Worm (Caenorhabditis elegans) whole organism, mixed stage, embryonic: ENCODE data around the gene fbxa-32.
"Not testable (repeated sequence)": the region's sequence is repeated elsewhere in the genome, so short reads cannot be mapped to it uniquely, and the experiment has no call there.

Experiments
- M03D4.4 ChIP-seq: sonication (generic microtip); optimal IDR thresholded peaks from 2 replicates; lab custom pipeline; 2017; ENCODE audit warnings: mild to moderate bottlenecking, missing genetic modification characterization, missing compliant biosample characterization
- bed-3 ChIP-seq: fragments of 200-800 bp; sonication (Bioruptor generic); optimal IDR thresholded peaks from 3 replicates; lab custom pipeline; 2018; ENCODE audit warnings: mild to moderate bottlenecking, missing genetic modification characterization, moderate library complexity, missing compliant biosample characterization
- blmp-1 ChIP-seq: fragments of 150-350 bp; optimal IDR thresholded peaks from 2 replicates; lab custom pipeline; 2014; ENCODE audit warnings: missing biosample characterization, missing genetic modification characterization
- ceh-83 ChIP-seq: fragments of 200-800 bp; sonication (Bioruptor generic); optimal IDR thresholded peaks from 2 replicates; lab custom pipeline; 2018; ENCODE audit warnings: mild to moderate bottlenecking, missing genetic modification characterization, missing compliant biosample characterization
- ces-1 ChIP-seq: fragments of 150-350 bp; optimal IDR thresholded peaks from 2 replicates; lab custom pipeline; 2014; ENCODE audit warnings: missing biosample characterization, missing genetic modification reagents, missing genetic modification characterization
- cnd-1 ChIP-seq: fragments of 200-800 bp; sonication (Bioruptor generic); optimal IDR thresholded peaks from 2 replicates; lab custom pipeline; 2018; ENCODE audit warnings: mild to moderate bottlenecking, missing genetic modification characterization, missing compliant biosample characterization
- elt-1 ChIP-seq: sonication (generic microtip); optimal IDR thresholded peaks from 2 replicates; lab custom pipeline; 2017; ENCODE audit warnings: missing genetic modification characterization, mild to moderate bottlenecking, missing compliant biosample characterization, antibody characterized with exemption, moderate library complexity, borderline replicate concordance; ENCODE audit not compliant: insufficient read depth
- elt-3 ChIP-seq: fragments of 150-350 bp; optimal IDR thresholded peaks from 2 replicates; lab custom pipeline; 2014; ENCODE audit warnings: missing biosample characterization, missing genetic modification characterization
- flh-1 ChIP-seq: fragments of 200-800 bp; sonication (Bioruptor generic); optimal IDR thresholded peaks from 2 replicates; lab custom pipeline; 2018; ENCODE audit warnings: mild to moderate bottlenecking, missing genetic modification characterization, moderate library complexity, missing compliant biosample characterization
- ham-2 ChIP-seq: fragments of 200-800 bp; sonication (Bioruptor generic); optimal IDR thresholded peaks from 2 replicates; lab custom pipeline; 2018; ENCODE audit warnings: mild to moderate bottlenecking, missing genetic modification characterization, missing compliant biosample characterization
- hlh-1 ChIP-seq: fragments of 150-350 bp; optimal IDR thresholded peaks from 2 replicates; lab custom pipeline; 2014; ENCODE audit warnings: missing biosample characterization, missing genetic modification reagents, missing genetic modification characterization
- lin-13 ChIP-seq: fragments of 150-350 bp; optimal IDR thresholded peaks from 2 replicates; lab custom pipeline; 2014; ENCODE audit warnings: missing biosample characterization, missing genetic modification characterization
- lsy-2 ChIP-seq: fragments of 150-350 bp; optimal IDR thresholded peaks from 2 replicates; lab custom pipeline; 2014; ENCODE audit warnings: missing biosample characterization, missing genetic modification characterization
- mab-5 ChIP-seq: fragments of 150-350 bp; optimal IDR thresholded peaks from 2 replicates; lab custom pipeline; 2014; ENCODE audit warnings: missing biosample characterization, missing genetic modification characterization
- mep-1 ChIP-seq: fragments of 150-350 bp; optimal IDR thresholded peaks from 2 replicates; lab custom pipeline; 2017; ENCODE audit warnings: missing biosample characterization, missing genetic modification reagents, missing genetic modification characterization, inconsistent platforms
- nhr-76 ChIP-seq: sonication (generic microtip); optimal IDR thresholded peaks from 2 replicates; lab custom pipeline; 2017; ENCODE audit warnings: missing biosample characterization, missing genetic modification characterization
- sem-2 ChIP-seq: fragments of 200-800 bp; sonication (Bioruptor generic); optimal IDR thresholded peaks from 2 replicates; lab custom pipeline; 2018; ENCODE audit warnings: mild to moderate bottlenecking, missing genetic modification characterization, missing compliant biosample characterization
- sptf-1 ChIP-seq: sonication (generic microtip); optimal IDR thresholded peaks from 2 replicates; lab custom pipeline; 2017; ENCODE audit warnings: mild to moderate bottlenecking, missing genetic modification characterization, moderate library complexity, missing compliant biosample characterization
- tbx-8 ChIP-seq: fragments of 200-800 bp; sonication (Bioruptor generic); optimal IDR thresholded peaks from 2 replicates; lab custom pipeline; 2018; ENCODE audit warnings: mild to moderate bottlenecking, missing genetic modification characterization, moderate library complexity, missing compliant biosample characterization
- unc-120 ChIP-seq: sonication (generic microtip); optimal IDR thresholded peaks from 2 replicates; lab custom pipeline; 2017; ENCODE audit warnings: missing genetic modification characterization, missing compliant biosample characterization; ENCODE audit not compliant: poor library complexity, severe bottlenecking
- unc-39 ChIP-seq: fragments of 150-350 bp; optimal IDR thresholded peaks from 2 replicates; lab custom pipeline; 2014; ENCODE audit warnings: missing biosample characterization, missing genetic modification characterization
- unc-62 ChIP-seq: fragments of 150-350 bp; optimal IDR thresholded peaks from 2 replicates; lab custom pipeline; 2014; ENCODE audit warnings: missing biosample characterization, missing genetic modification reagents, missing genetic modification characterization
- zip-8 ChIP-seq: fragments of 150-350 bp; optimal IDR thresholded peaks from 2 replicates; lab custom pipeline; 2014; ENCODE audit warnings: missing biosample characterization, missing genetic modification characterization

Gene fbxa-32

ce11 chrIII:1279197-1279596, 10.1 kb upstream of the fbxa-32 start:
- TF ChIP-seq unc-120 (no peak), bed-3 (GFP tag; lab: Kevin White, UChicago) (no peak), ces-1 (GFP tag; lab: Kevin White, UChicago) (no peak), sptf-1 (no peak), lsy-2 (no peak), unc-39 (no peak)

ce11 chrIII:1275513-1275912, 6.5 kb upstream of the fbxa-32 start, which contains the start of gene fbxa-30:
Gene fbxa-30 (minus strand): TSS chrIII:1275613.
- no peak for TF ChIP-seq unc-120
- no peak for TF ChIP-seq mep-1 (tag; lab: Kevin White, UChicago)

- TF ChIP-seq elt-3 (tag; lab: Kevin White, UChicago) (no peak), unc-62 (GFP tag; lab: Kevin White, UChicago) (no peak), mep-1 (tag; lab: Kevin White, UChicago) (no peak), cnd-1 (no peak), tbx-8 (GFP tag; lab: Kevin White, UChicago) (no peak), sem-2 (GFP tag; lab: Kevin White, UChicago) (no peak), M03D4.4 (tag; lab: Kevin White, UChicago) (no peak), ham-2 (GFP tag; lab: Kevin White, UChicago) (no peak), lsy-2 (no peak), unc-120 (no peak), nhr-76 (no peak), unc-39 (no peak), elt-1 (tag; lab: Kevin White, UChicago) (no peak), hlh-1 (tag; lab: Kevin White, UChicago) (no peak), mab-5 (tag; lab: Kevin White, UChicago) (no peak)
These were observed 4.7 kb upstream of the fbxa-32 start, which contains the start of gene fbxa-29 for ce11 chrIII:1273655-1274328. Gene fbxa-29 (minus strand): TSS chrIII:1273705.

ce11 chrIII:1271378-1271926, 2.4 kb upstream of the fbxa-32 start, which contains the start of gene fbxa-31:
Gene fbxa-31 (minus strand): TSS chrIII:1271428.
- TF ChIP-seq unc-62 (GFP tag; lab: Kevin White, UChicago), result no peak
- TF ChIP-seq, all 35 proteins: peak for 0

ce11 chrIII:1266799-1267198, 2.3 kb downstream of the fbxa-32 start, which contains the start of gene fbxa-151:
Gene fbxa-151 (minus strand): TSS chrIII:1266899.
- TF ChIP-seq ham-2 (GFP tag; lab: Kevin White, UChicago); mab-5 (tag; lab: Kevin White, UChicago); ceh-83: not testable (repeated sequence)

- TF ChIP-seq ham-2 (GFP tag; lab: Kevin White, UChicago); zip-8; flh-1 (GFP tag; lab: Kevin White, UChicago): not testable (repeated sequence)
These were observed 5.4 kb downstream of the fbxa-32 start, which contains the start of gene srz-9 for ce11 chrIII:1263692-1264091. Gene srz-9 (plus strand): TSS chrIII:1263992.

- TF ChIP-seq lin-13 (tag; lab: Kevin White, UChicago); sptf-1; blmp-1 (tag; lab: Kevin White, UChicago): not testable (repeated sequence)
These were observed 10.7 kb downstream of the fbxa-32 start, which contains the start of gene fbxa-78 for ce11 chrIII:1258358-1258757. Gene fbxa-78 (minus strand): TSS chrIII:1258458.

ce11 chrIII:1256519-1256918, 12.5 kb downstream of the fbxa-32 start, which contains the start of gene fbxa-208:
Gene fbxa-208 (plus strand): TSS chrIII:1256819.
- TF ChIP-seq ces-1, sem-2, ham-2 (GFP tag; lab: Kevin White, UChicago): not testable (repeated sequence)
